Worm (Caenorhabditis elegans) whole organism, L1 larva: ENCODE data around the gene F07H5.13.
A peak's percentile ranks its signal among the peaks of the same experiment; 100 is the strongest.

ENCODE experiments used
- C04F5.9 ChIP-seq: sonication (generic microtip); optimal IDR thresholded peaks from 2 replicates; lab custom pipeline; 2016; ENCODE audit warnings: missing genetic modification characterization, missing compliant biosample characterization
- C16A3.4 ChIP-seq: fragments of 150-350 bp; optimal IDR thresholded peaks from 2 replicates; lab custom pipeline; 2014; ENCODE audit warnings: missing biosample characterization, missing genetic modification characterization
- Y116A8C.19 ChIP-seq: sonication (generic microtip); optimal IDR thresholded peaks from 2 replicates; lab custom pipeline; 2016; ENCODE audit warnings: missing compliant biosample characterization, missing genetic modification characterization, borderline replicate concordance
- aha-1 ChIP-seq: fragments of 150-350 bp; optimal IDR thresholded peaks from 2 replicates; lab custom pipeline; 2014; ENCODE audit warnings: missing biosample characterization, missing genetic modification characterization
- alr-1 ChIP-seq: fragments of 200-800 bp; sonication (Bioruptor generic); optimal IDR thresholded peaks from 2 replicates; lab custom pipeline; 2018; ENCODE audit warnings: borderline replicate concordance, mild to moderate bottlenecking, missing genetic modification characterization, missing compliant biosample characterization
- ama-1 ChIP-seq: fragments of 150-350 bp; optimal IDR thresholded peaks from 2 replicates; lab custom pipeline; 2014
- ceh-90 ChIP-seq: sonication (generic microtip); optimal IDR thresholded peaks from 2 replicates; lab custom pipeline; 2016; ENCODE audit warnings: missing genetic modification characterization, missing compliant biosample characterization
- dsc-1 ChIP-seq: sonication (generic microtip); optimal IDR thresholded peaks from 2 replicates; lab custom pipeline; 2016; ENCODE audit warnings: mild to moderate bottlenecking, missing genetic modification characterization, missing compliant biosample characterization
- efl-1 ChIP-seq, 4 experiments: fragments of 150-350 bp; optimal IDR thresholded peaks in 3 of 4; peaks in 1 of 4; 1 replicate in 1 of 4; 2 replicates in 3 of 4; lab custom pipeline; 2014; ENCODE audit warnings: missing biosample characterization in 2 of 4, missing genetic modification characterization in 2 of 4, missing genetic modification reagents in 2 of 4
- efl-3 ChIP-seq: fragments of 200-800 bp; sonication (Bioruptor generic); optimal IDR thresholded peaks from 2 replicates; lab custom pipeline; 2018; ENCODE audit warnings: mild to moderate bottlenecking, missing genetic modification characterization, missing compliant biosample characterization
- elt-2 ChIP-seq: sonication (generic microtip); optimal IDR thresholded peaks from 2 replicates; lab custom pipeline; 2016; ENCODE audit warnings: missing genetic modification characterization, mild to moderate bottlenecking, inconsistent platforms, missing compliant biosample characterization, missing genetic modification reagents
- elt-3 ChIP-seq, 6 experiments: fragments of 150-350 bp in 1 of 6; sonication (generic microtip); optimal IDR thresholded peaks; 2 replicates each; lab custom pipeline; 2017 to 2018; ENCODE audit warnings: missing biosample characterization in 6 of 6, missing genetic modification characterization in 6 of 6, inconsistent platforms in 1 of 6
- fkh-10 ChIP-seq: sonication (generic microtip); optimal IDR thresholded peaks from 2 replicates; lab custom pipeline; 2017; ENCODE audit warnings: missing biosample characterization, missing genetic modification reagents, missing genetic modification characterization
- fos-1 ChIP-seq: fragments of 150-350 bp; optimal IDR thresholded peaks from 2 replicates; lab custom pipeline; 2014; ENCODE audit warnings: missing biosample characterization, missing genetic modification characterization
- hlh-17 ChIP-seq: fragments of 200-800 bp; sonication (Bioruptor generic); optimal IDR thresholded peaks from 2 replicates; lab custom pipeline; 2018; ENCODE audit warnings: missing genetic modification characterization, mild to moderate bottlenecking, missing compliant biosample characterization, moderate library complexity, borderline replicate concordance
- hlh-4 ChIP-seq: sonication (generic microtip); optimal IDR thresholded peaks from 2 replicates; lab custom pipeline; 2016; ENCODE audit warnings: mild to moderate bottlenecking, missing genetic modification characterization, missing compliant biosample characterization
- isw-1 ChIP-seq: fragments of 200-800 bp; sonication (Bioruptor generic); IDR thresholded peaks from 2 replicates; pipeline ENCODE4 v1.3.6; 2022; ENCODE audit warnings: missing genetic modification characterization, missing compliant biosample characterization
- jun-1 ChIP-seq: fragments of 150-350 bp; optimal IDR thresholded peaks from 2 replicates; lab custom pipeline; 2014; ENCODE audit warnings: missing biosample characterization, missing genetic modification reagents, missing genetic modification characterization
- lin-13 ChIP-seq: fragments of 150-350 bp; optimal IDR thresholded peaks from 2 replicates; lab custom pipeline; 2014; ENCODE audit warnings: missing biosample characterization, missing genetic modification reagents, missing genetic modification characterization
- lir-3 ChIP-seq: sonication (generic microtip); optimal IDR thresholded peaks from 2 replicates; lab custom pipeline; 2016; ENCODE audit warnings: mild to moderate bottlenecking, missing genetic modification characterization, moderate library complexity, missing compliant biosample characterization; ENCODE audit not compliant: poor library complexity
- lsy-2 ChIP-seq, 2 experiments: fragments of 150-350 bp; optimal IDR thresholded peaks; 2 replicates each; lab custom pipeline; 2014; ENCODE audit warnings: missing biosample characterization in 2 of 2, missing genetic modification characterization in 2 of 2
- mef-2 ChIP-seq: fragments of 150-350 bp; optimal IDR thresholded peaks from 2 replicates; lab custom pipeline; 2014; ENCODE audit warnings: missing biosample characterization, missing genetic modification characterization
- mep-1 ChIP-seq: fragments of 150-350 bp; optimal IDR thresholded peaks from 2 replicates; lab custom pipeline; 2014; ENCODE audit warnings: missing biosample characterization, missing genetic modification characterization
- nhr-11 ChIP-seq: fragments of 150-350 bp; optimal IDR thresholded peaks from 2 replicates; lab custom pipeline; 2014; ENCODE audit warnings: missing biosample characterization, missing genetic modification characterization
- nhr-237 ChIP-seq: fragments of 150-350 bp; optimal IDR thresholded peaks from 2 replicates; lab custom pipeline; 2014; ENCODE audit warnings: missing biosample characterization, missing genetic modification characterization
- nhr-28 ChIP-seq: fragments of 150-350 bp; optimal IDR thresholded peaks from 2 replicates; lab custom pipeline; 2014; ENCODE audit warnings: missing biosample characterization, missing genetic modification characterization
- nhr-47 ChIP-seq: sonication (generic microtip); optimal IDR thresholded peaks from 2 replicates; lab custom pipeline; 2016; ENCODE audit warnings: mild to moderate bottlenecking, missing genetic modification characterization, moderate library complexity, missing compliant biosample characterization
- nhr-71 ChIP-seq: sonication (generic microtip); optimal IDR thresholded peaks from 2 replicates; lab custom pipeline; 2016; ENCODE audit warnings: mild to moderate bottlenecking, missing genetic modification characterization, moderate library complexity, missing compliant biosample characterization
- nhr-76 ChIP-seq: sonication (generic microtip); optimal IDR thresholded peaks from 2 replicates; lab custom pipeline; 2017; ENCODE audit warnings: missing biosample characterization, missing genetic modification characterization
- nhr-77 ChIP-seq: fragments of 150-350 bp; optimal IDR thresholded peaks from 2 replicates; lab custom pipeline; 2014; ENCODE audit warnings: missing biosample characterization, missing genetic modification characterization
- nhr-85 ChIP-seq: sonication (generic microtip); peaks from one replicate; lab custom pipeline; 2016; ENCODE audit warnings: missing genetic modification characterization, inconsistent platforms, missing compliant biosample characterization
- pqm-1 ChIP-seq: sonication (generic microtip); optimal IDR thresholded peaks from 3 replicates; lab custom pipeline; 2017; ENCODE audit warnings: missing biosample characterization, missing genetic modification characterization
- rnt-1 ChIP-seq: sonication (generic microtip); optimal IDR thresholded peaks from 2 replicates; lab custom pipeline; 2016; ENCODE audit warnings: mild to moderate bottlenecking, missing genetic modification characterization, moderate library complexity, missing compliant biosample characterization
- snu-23 ChIP-seq: sonication (generic microtip); optimal IDR thresholded peaks from 2 replicates; lab custom pipeline; 2016; ENCODE audit warnings: missing genetic modification characterization, missing compliant biosample characterization
- sptf-1 ChIP-seq: fragments of 150-350 bp; optimal IDR thresholded peaks from 2 replicates; lab custom pipeline; 2014; ENCODE audit warnings: missing biosample characterization, missing genetic modification characterization
- unc-130 ChIP-seq: fragments of 150-350 bp; optimal IDR thresholded peaks from 2 replicates; lab custom pipeline; 2017; ENCODE audit warnings: missing biosample characterization, missing genetic modification characterization, inconsistent platforms
- unc-30 ChIP-seq: sonication (generic microtip); optimal IDR thresholded peaks from 2 replicates; lab custom pipeline; 2017; ENCODE audit warnings: missing biosample characterization, missing genetic modification characterization
- unc-62 ChIP-seq: fragments of 150-350 bp; optimal IDR thresholded peaks from 2 replicates; lab custom pipeline; 2014; ENCODE audit warnings: missing biosample characterization, missing genetic modification reagents, missing genetic modification characterization
- unc-98 ChIP-seq: fragments of 200-800 bp; sonication (Bioruptor generic); IDR thresholded peaks from 2 replicates; pipeline ENCODE4 v1.3.6; 2022; ENCODE audit warnings: missing genetic modification characterization, missing compliant biosample characterization
- vab-15 ChIP-seq: sonication (generic microtip); optimal IDR thresholded peaks from 2 replicates; lab custom pipeline; 2017; ENCODE audit warnings: missing genotype, mild to moderate bottlenecking, missing genetic modification characterization, missing compliant biosample characterization
- xbp-1 ChIP-seq: sonication (generic microtip); optimal IDR thresholded peaks from 2 replicates; lab custom pipeline; 2016; ENCODE audit warnings: missing genetic modification characterization, missing compliant biosample characterization

The F07H5.13 gene

ce11 chrII:8744555-8745448 is 45.6 kb upstream of the F07H5.13 start (continued):
- no peak for TF ChIP-seq ceh-90
- TF ChIP-seq nhr-47 (tag; lab: Kevin White, UChicago): peak; percentile 24
- TF ChIP-seq mep-1 (tag; lab: Kevin White, UChicago): peak; percentile 1
- peak; percentile 79 for TF ChIP-seq nhr-85 (tag; lab: Kevin White, UChicago)
- no peak for TF ChIP-seq pqm-1 (tag; lab: Kevin White, UChicago)
- no peak for TF ChIP-seq isw-1
- TF ChIP-seq nhr-11 (tag; lab: Kevin White, UChicago): no peak
- no peak for TF ChIP-seq fos-1
- TF ChIP-seq nhr-28: no peak
- TF ChIP-seq C16A3.4 (tag; lab: Kevin White, UChicago): peak; percentile 9
- no peak for TF ChIP-seq mef-2 (tag; lab: Kevin White, UChicago)
- TF ChIP-seq hlh-17 (GFP tag; lab: Kevin White, UChicago): no peak

DNA sequence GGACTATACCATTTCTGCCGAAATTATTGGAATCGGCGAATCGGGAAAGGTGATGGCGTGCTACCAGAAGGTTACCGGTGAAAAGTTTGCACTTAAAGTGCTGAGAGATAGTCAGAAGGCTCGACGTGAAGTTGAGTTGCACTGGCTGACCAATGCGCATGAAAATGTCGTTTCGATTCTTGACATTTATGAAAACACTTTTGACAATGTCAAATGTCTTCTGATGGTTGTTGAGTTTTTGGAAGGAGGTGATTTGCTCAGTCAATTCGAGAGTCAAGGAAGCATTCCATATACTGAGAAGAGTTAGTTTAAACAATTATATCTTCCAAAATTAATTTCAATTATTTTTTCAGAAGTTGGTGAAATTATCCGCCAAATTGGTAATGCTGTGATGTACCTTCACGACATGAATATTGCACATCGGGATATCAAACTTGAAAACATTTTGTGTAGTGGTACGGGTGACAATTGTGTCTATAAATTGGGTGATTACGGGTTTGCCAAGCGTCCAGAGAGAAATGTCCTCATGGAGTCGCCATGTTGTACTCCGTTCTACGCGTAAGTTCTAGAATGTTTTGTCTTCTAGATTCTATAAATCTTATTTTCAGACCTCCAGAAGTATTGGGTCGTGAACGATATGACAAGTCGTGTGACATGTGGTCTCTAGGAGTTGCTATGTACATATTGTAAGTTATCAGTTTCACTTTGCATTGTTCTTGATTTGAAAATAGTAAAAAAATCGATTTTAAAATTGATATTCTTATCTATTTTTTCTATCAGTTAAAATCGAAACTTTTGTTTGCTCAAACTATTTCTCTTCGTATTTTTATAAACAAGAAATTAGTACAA is 44.7 kb upstream of the F07H5.13 start:
- TF ChIP-seq jun-1 (no peak), dsc-1 (tag; lab: Kevin White, UChicago) (no peak), lin-13 (GFP tag; lab: Kevin White, UChicago) (no peak), elt-2 (tag; lab: Kevin White, UChicago) (peak; percentile 39), lir-3 (tag; lab: Kevin White, UChicago) (peak; percentile 23), rnt-1 (tag; lab: Kevin White, UChicago) (peak; percentile 23), ama-1 (lab: Kevin White, UChicago) (peak; percentile 34), Y116A8C.19 (tag; lab: Kevin White, UChicago) (no peak), C04F5.9 (tag; lab: Kevin White, UChicago) (peak; percentile 15), vab-15 (tag; lab: Kevin White, UChicago) (no peak), unc-98 (no peak), nhr-85 (tag; lab: Kevin White, UChicago) (peak; percentile 47), nhr-28 (no peak), efl-1 (optimal IDR thresholded peaks at IDR 0.05; lab: Kevin White, UChicago) (no peak), efl-1 (GFP tag; optimal IDR thresholded peaks at IDR 0.05 in 1 of 2; lab: Kevin White, UChicago) (peak in 1 of 2 experiments; percentile 15), nhr-237 (tag; lab: Kevin White, UChicago) (no peak), lsy-2 (tag; optimal IDR thresholded peaks at IDR 0.05; lab: Kevin White, UChicago) (no peak), nhr-77 (tag; lab: Kevin White, UChicago) (no peak), mep-1 (tag; lab: Kevin White, UChicago) (no peak), alr-1 (tag; lab: Kevin White, UChicago) (no peak), elt-3 (tag; optimal IDR thresholded peaks at IDR 0.05; lab: Kevin White, UChicago) (no peak), unc-30 (tag; lab: Kevin White, UChicago) (no peak)
- TF ChIP-seq, all 84 proteins: peak for 7

DNA sequence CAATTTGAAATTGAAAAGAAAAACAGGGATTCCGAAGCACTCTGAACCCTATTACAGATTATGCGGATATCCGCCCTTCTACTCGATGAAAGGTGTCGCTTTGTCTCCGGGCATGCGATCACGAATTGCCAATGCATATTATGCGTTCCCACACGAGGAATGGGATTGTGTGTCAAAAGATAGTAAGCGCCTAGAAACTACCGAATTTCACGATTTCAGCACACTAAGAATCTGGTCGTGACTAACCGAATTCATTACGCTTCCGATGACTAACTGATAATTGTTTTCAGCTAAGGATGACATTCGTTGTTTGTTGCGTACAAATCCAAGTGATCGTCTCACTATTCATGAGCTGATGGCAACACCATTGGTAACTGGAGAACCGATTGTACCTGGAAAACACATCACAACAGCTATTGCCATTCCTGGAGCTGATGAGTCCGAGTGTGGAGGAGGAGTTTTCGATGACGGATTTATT is 44.0 kb upstream of the F07H5.13 start:
- TF ChIP-seq Y116A8C.19 (tag; lab: Kevin White, UChicago) (no peak), snu-23 (GFP tag; lab: Kevin White, UChicago) (peak; percentile 11)

DNA sequence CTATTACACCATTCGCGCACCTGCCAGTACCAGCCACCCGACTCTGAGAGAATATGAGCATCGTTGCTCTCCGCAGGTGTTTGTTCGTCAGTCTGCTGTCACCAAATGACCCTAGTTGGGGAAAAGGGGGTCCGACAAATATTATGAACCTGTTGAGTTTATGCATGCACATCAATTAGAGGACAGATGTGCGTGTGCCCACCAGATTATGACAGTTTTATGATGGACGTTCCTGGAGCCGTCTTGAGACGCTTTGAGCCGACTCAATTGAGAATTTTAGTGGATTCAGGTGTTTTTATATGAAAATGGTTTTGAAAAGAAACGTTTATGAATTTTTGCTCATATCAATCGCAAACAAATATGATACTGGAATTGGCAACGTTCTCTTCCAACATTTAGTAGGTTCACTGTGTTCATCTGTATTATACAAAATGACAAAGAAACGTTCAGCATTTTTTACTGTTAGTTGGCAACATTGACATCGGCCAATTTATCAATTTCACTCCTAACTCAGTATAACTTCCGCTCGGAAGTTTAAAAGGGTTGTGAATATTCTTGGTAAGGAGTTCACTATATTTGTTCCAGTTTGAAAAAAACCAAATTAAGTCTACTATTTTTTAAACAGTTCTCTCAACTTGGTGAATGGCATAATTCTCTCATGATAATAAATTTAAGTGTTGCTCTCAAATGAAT is 43.0 kb upstream of the F07H5.13 start:
- TF ChIP-seq unc-62 (GFP tag; lab: Kevin White, UChicago): no peak
- no peak for TF ChIP-seq aha-1 (tag; lab: Kevin White, UChicago)
- peak; percentile 33 for TF ChIP-seq C16A3.4 (tag; lab: Kevin White, UChicago)
- TF ChIP-seq nhr-71 (tag; lab: Kevin White, UChicago): peak; percentile 63
- peak in 1 of 2 experiments; percentile 33 for TF ChIP-seq efl-1 (optimal IDR thresholded peaks at IDR 0.05; lab: Kevin White, UChicago)
- peak in 1 of 2 experiments; percentile 84 for TF ChIP-seq efl-1 (GFP tag; optimal IDR thresholded peaks at IDR 0.05 in 1 of 2; lab: Kevin White, UChicago)
- TF ChIP-seq lir-3 (tag; lab: Kevin White, UChicago): peak; percentile 60
- TF ChIP-seq fkh-10 (GFP tag; lab: Kevin White, UChicago): no peak
- no peak for TF ChIP-seq isw-1
- no peak for TF ChIP-seq sptf-1 (tag; lab: Kevin White, UChicago)
- no peak for TF ChIP-seq unc-130 (tag; lab: Kevin White, UChicago)
- no peak for TF ChIP-seq nhr-76
- no peak for TF ChIP-seq nhr-28
- no peak for TF ChIP-seq efl-3 (GFP tag; lab: Kevin White, UChicago)
- no peak for TF ChIP-seq xbp-1 (tag; lab: Kevin White, UChicago)
- no peak for TF ChIP-seq hlh-4 (tag; lab: Kevin White, UChicago)
- peak; percentile 23 for TF ChIP-seq rnt-1 (tag; lab: Kevin White, UChicago)
